Fruit fly (Drosophila melanogaster) whole organism, embryonic: Measurements from ENCODE around the gene CG34434.

Source experiments
- BEAF-32 ChIP-seq: fragments of 200-800 bp; sonication (Bioruptor generic); optimal IDR thresholded peaks from 3 replicates; lab custom pipeline; 2017; ENCODE audit warnings: missing biosample characterization, missing genetic modification characterization, mild to moderate bottlenecking, moderate library complexity, missing genetic modification reagents
- CG10267 ChIP-seq: fragments of 200-800 bp; sonication (Bioruptor generic); optimal IDR thresholded peaks from 2 replicates; lab custom pipeline; 2018; ENCODE audit warnings: missing biosample characterization, mild to moderate bottlenecking, missing genetic modification characterization, moderate library complexity
- CG11093 ChIP-seq: fragments of 200-800 bp; sonication (Bioruptor generic); IDR thresholded peaks from 3 replicates; pipeline ENCODE4 v1.3.6; 2022; ENCODE audit warnings: missing biosample characterization, missing genetic modification characterization
- CG12744 ChIP-seq: fragments of 200-800 bp; sonication (Bioruptor generic); optimal IDR thresholded peaks from 2 replicates; lab custom pipeline; 2016; ENCODE audit warnings: missing biosample characterization, missing genetic modification characterization
- CG13424 ChIP-seq: fragments of 200-800 bp; sonication (Bioruptor generic); optimal IDR thresholded peaks from 2 replicates; lab custom pipeline; 2019; ENCODE audit warnings: missing biosample characterization, mild to moderate bottlenecking, missing genetic modification characterization, moderate library complexity
- CG1529 ChIP-seq: fragments of 200-800 bp; sonication (Bioruptor generic); optimal IDR thresholded peaks from 3 replicates; lab custom pipeline; 2018; ENCODE audit warnings: missing biosample characterization, missing genetic modification characterization
- CG1603 ChIP-seq: fragments of 200-800 bp; sonication (Bioruptor generic); optimal IDR thresholded peaks from 2 replicates; lab custom pipeline; 2019; ENCODE audit warnings: missing biosample characterization, mild to moderate bottlenecking, missing genetic modification characterization, moderate library complexity
- CG17829 ChIP-seq: fragments of 200-800 bp; optimal IDR thresholded peaks from 2 replicates; lab custom pipeline; 2019; ENCODE audit warnings: missing biosample characterization, mild to moderate bottlenecking, missing genetic modification characterization, moderate library complexity
- CG18262 ChIP-seq: fragments of 200-800 bp; optimal IDR thresholded peaks from 3 replicates; lab custom pipeline; 2019; ENCODE audit warnings: missing biosample characterization, mild to moderate bottlenecking, missing genetic modification characterization, moderate library complexity
- CG2678 ChIP-seq: fragments of 200-800 bp; sonication (Bioruptor generic); optimal IDR thresholded peaks from 3 replicates; lab custom pipeline; 2019; ENCODE audit warnings: missing biosample characterization, mild to moderate bottlenecking, missing genetic modification characterization, moderate library complexity
- CG30403 ChIP-seq: fragments of 200-800 bp; sonication (Bioruptor generic); optimal IDR thresholded peaks from 3 replicates; lab custom pipeline; 2016; ENCODE audit warnings: missing biosample characterization, missing genetic modification characterization
- CG3407 ChIP-seq: fragments of 200-800 bp; sonication (Bioruptor generic); optimal IDR thresholded peaks from 2 replicates; lab custom pipeline; 2018; ENCODE audit warnings: missing biosample characterization, mild to moderate bottlenecking, missing genetic modification characterization
- CG4360 ChIP-seq: fragments of 200-800 bp; sonication (Bioruptor generic); IDR thresholded peaks from 2 replicates; pipeline ENCODE4 v1.3.6; 2022; ENCODE audit warnings: missing biosample characterization, missing genetic modification characterization
- CG6254 ChIP-seq: fragments of 200-800 bp; sonication (Bioruptor generic); optimal IDR thresholded peaks from 3 replicates; lab custom pipeline; 2017; ENCODE audit warnings: mild to moderate bottlenecking, missing biosample characterization, missing genetic modification reagents, missing genetic modification characterization
- CG7271 ChIP-seq: fragments of 200-800 bp; sonication (Bioruptor generic); optimal IDR thresholded peaks from 2 replicates; lab custom pipeline; 2018; ENCODE audit warnings: missing biosample characterization, mild to moderate bottlenecking, missing genetic modification characterization, moderate library complexity
- CG7928 ChIP-seq: fragments of 200-800 bp; sonication (Bioruptor generic); optimal IDR thresholded peaks from 2 replicates; lab custom pipeline; 2017; ENCODE audit warnings: missing biosample characterization, mild to moderate bottlenecking, missing genetic modification characterization
- CG8089 ChIP-seq: fragments of 200-800 bp; sonication (Bioruptor generic); optimal IDR thresholded peaks from 3 replicates; lab custom pipeline; 2016; ENCODE audit warnings: missing biosample characterization, missing genetic modification characterization
- CG8388 ChIP-seq: fragments of 200-800 bp; sonication (Bioruptor generic); optimal IDR thresholded peaks from 2 replicates; lab custom pipeline; 2019; ENCODE audit warnings: missing biosample characterization, mild to moderate bottlenecking, missing genetic modification characterization, moderate library complexity
- CG9437 ChIP-seq: fragments of 200-800 bp; sonication (Bioruptor generic); optimal IDR thresholded peaks from 2 replicates; lab custom pipeline; 2018; ENCODE audit warnings: missing biosample characterization, mild to moderate bottlenecking, missing genetic modification characterization
- CG9932 ChIP-seq: fragments of 200-800 bp; sonication (Bioruptor generic); IDR thresholded peaks from 2 replicates; pipeline ENCODE4 v1.3.6; 2022; ENCODE audit warnings: missing biosample characterization, missing genetic modification characterization
- CkIIα-i1 ChIP-seq: fragments of 200-800 bp; sonication (Bioruptor generic); IDR thresholded peaks from 2 replicates; pipeline ENCODE4 v1.3.6; 2022; ENCODE audit warnings: missing biosample characterization, missing genetic modification characterization
- CrebB ChIP-seq: fragments of 200-800 bp; sonication (Bioruptor generic); optimal IDR thresholded peaks from 3 replicates; lab custom pipeline; 2018; ENCODE audit warnings: missing biosample characterization, mild to moderate bottlenecking, missing genetic modification characterization
- Dll ChIP-seq: fragments of 200-800 bp; sonication (Bioruptor generic); IDR thresholded peaks from 4 replicates; pipeline ENCODE4 v1.3.6; 2022; ENCODE audit warnings: missing biosample characterization, missing genetic modification characterization; ENCODE audit not compliant: partially characterized antibody
- Eip74EF ChIP-seq, 2 experiments: fragments of 200-800 bp in 1 of 2; fragments of >200 bp in 1 of 2; sonication (Bioruptor generic) in 1 of 2; optimal IDR thresholded peaks; 2 replicates each; lab custom pipeline; 2017 to 2019; ENCODE audit warnings: missing biosample characterization in 2 of 2, missing genetic modification characterization in 2 of 2, mild to moderate bottlenecking in 1 of 2, moderate library complexity in 1 of 2
- H15 ChIP-seq: fragments of 200-800 bp; sonication (Bioruptor generic); IDR thresholded peaks from 3 replicates; pipeline ENCODE4 v1.3.6; 2022; ENCODE audit warnings: missing biosample characterization, missing genetic modification characterization
- HLH3B ChIP-seq: fragments of 200-800 bp; sonication (Bioruptor generic); IDR thresholded peaks from 2 replicates; pipeline ENCODE4 v1.3.6; 2022; ENCODE audit warnings: missing biosample characterization, missing genetic modification characterization
- Hand ChIP-seq: fragments of 200-800 bp; sonication (Bioruptor generic); optimal IDR thresholded peaks from 2 replicates; lab custom pipeline; 2017; ENCODE audit warnings: mild to moderate bottlenecking, missing biosample characterization, missing genetic modification reagents, missing genetic modification characterization
- Hmx ChIP-seq: fragments of 200-800 bp; sonication (Bioruptor generic); optimal IDR thresholded peaks from 2 replicates; lab custom pipeline; 2016; ENCODE audit warnings: missing biosample characterization, missing genetic modification characterization
- Lhr ChIP-seq: fragments of 200-800 bp; sonication (Bioruptor generic); optimal IDR thresholded peaks from 3 replicates; lab custom pipeline; 2017; ENCODE audit warnings: mild to moderate bottlenecking, missing biosample characterization, missing genetic modification reagents, missing genetic modification characterization
- MESR4 ChIP-seq: fragments of 200-800 bp; sonication (Bioruptor generic); optimal IDR thresholded peaks from 2 replicates; lab custom pipeline; 2018; ENCODE audit warnings: missing biosample characterization, mild to moderate bottlenecking, missing genetic modification characterization, moderate library complexity
- Med ChIP-seq: fragments of 200-800 bp; sonication (Bioruptor generic); peaks from one replicate; lab custom pipeline; 2016; ENCODE audit warnings: missing biosample characterization, missing genetic modification characterization, mild to moderate bottlenecking, inconsistent platforms, moderate library complexity
- NFAT ChIP-seq: fragments of 200-800 bp; sonication (Bioruptor generic); IDR thresholded peaks from 2 replicates; pipeline ENCODE4 v1.3.6; 2022; ENCODE audit warnings: missing biosample characterization, missing genetic modification characterization
- TFAM ChIP-seq: fragments of 200-800 bp; sonication (Bioruptor generic); optimal IDR thresholded peaks from 2 replicates; lab custom pipeline; 2017; ENCODE audit warnings: missing biosample characterization, missing genetic modification characterization, inconsistent platforms
- Trl ChIP-seq, 3 experiments: fragments of >200 bp in 2 of 3; fragments of 200-800 bp in 1 of 3; sonication (Bioruptor generic) in 1 of 3; optimal IDR thresholded peaks; 2 replicates in 1 of 3; 3 replicates in 2 of 3; lab custom pipeline; 2016 to 2017; ENCODE audit warnings: missing biosample characterization in 1 of 3, missing genetic modification characterization in 1 of 3
- Xrp1 ChIP-seq: fragments of 200-800 bp; sonication (Bioruptor generic); IDR thresholded peaks from 2 replicates; pipeline ENCODE4 v1.3.6; 2022; ENCODE audit warnings: missing biosample characterization, missing genetic modification characterization
- ara ChIP-seq: fragments of 200-800 bp; sonication (Bioruptor generic); IDR thresholded peaks from 2 replicates; pipeline ENCODE4 v1.3.6; 2022; ENCODE audit warnings: missing biosample characterization, missing genetic modification characterization
- caup ChIP-seq: fragments of 200-800 bp; sonication (Bioruptor generic); optimal IDR thresholded peaks from 3 replicates; lab custom pipeline; 2017; ENCODE audit warnings: missing biosample characterization, mild to moderate bottlenecking, missing genetic modification characterization, moderate library complexity; ENCODE audit not compliant: severe bottlenecking
- dmrt11E ChIP-seq: fragments of 200-800 bp; sonication (Bioruptor generic); optimal IDR thresholded peaks from 3 replicates; lab custom pipeline; 2018; ENCODE audit warnings: missing biosample characterization, mild to moderate bottlenecking, missing genetic modification characterization, moderate library complexity
- dysf ChIP-seq: fragments of 200-800 bp; sonication (Bioruptor generic); IDR thresholded peaks from 3 replicates; pipeline ENCODE4 v1.3.6; 2022; ENCODE audit warnings: missing biosample characterization, missing genetic modification characterization
- fd64A ChIP-seq: fragments of 200-800 bp; sonication (Bioruptor generic); optimal IDR thresholded peaks from 3 replicates; lab custom pipeline; 2018; ENCODE audit warnings: missing biosample characterization, mild to moderate bottlenecking, missing genetic modification characterization
- grau ChIP-seq: fragments of 200-800 bp; optimal IDR thresholded peaks from 3 replicates; lab custom pipeline; 2019; ENCODE audit warnings: missing biosample characterization, mild to moderate bottlenecking, missing genetic modification characterization, moderate library complexity
- ken ChIP-seq: fragments of 200-800 bp; sonication (Bioruptor generic); IDR thresholded peaks from 3 replicates; pipeline ENCODE4 v1.3.6; 2022; ENCODE audit warnings: missing biosample characterization, missing genetic modification characterization
- lab ChIP-seq: fragments of 200-800 bp; sonication (Bioruptor generic); optimal IDR thresholded peaks from 3 replicates; lab custom pipeline; 2017; ENCODE audit warnings: missing biosample characterization, missing genetic modification characterization, mild to moderate bottlenecking, moderate library complexity, missing genetic modification reagents
- phol ChIP-seq: fragments of 200-800 bp; sonication (Bioruptor generic); optimal IDR thresholded peaks from 3 replicates; lab custom pipeline; 2018; ENCODE audit warnings: missing biosample characterization, mild to moderate bottlenecking, missing genetic modification characterization, moderate library complexity
- repo ChIP-seq: fragments of 200-800 bp; sonication (Bioruptor generic); optimal IDR thresholded peaks from 2 replicates; lab custom pipeline; 2016; ENCODE audit warnings: missing biosample characterization, missing genetic modification characterization
- sens ChIP-seq: fragments of 200-800 bp; sonication (Bioruptor generic); peaks from one replicate; lab custom pipeline; 2016; ENCODE audit warnings: missing biosample characterization, missing genetic modification characterization
- stc ChIP-seq: fragments of 200-800 bp; sonication (Bioruptor generic); IDR thresholded peaks from 2 replicates; pipeline ENCODE4 v1.3.6; 2022; ENCODE audit warnings: missing biosample characterization, missing genetic modification characterization
- ttk ChIP-seq: fragments of 200-800 bp; sonication (Bioruptor generic); IDR thresholded peaks from 2 replicates; pipeline ENCODE4 v2.1.2; 2022; ENCODE audit warnings: missing biosample characterization, missing genetic modification characterization
- vvl ChIP-seq: fragments of 200-800 bp; sonication (Bioruptor generic); IDR thresholded peaks from 2 replicates; pipeline ENCODE4 v1.3.6; 2022; ENCODE audit warnings: missing biosample characterization, missing genetic modification characterization
- zfh2 ChIP-seq: fragments of 200-800 bp; sonication (Bioruptor generic); optimal IDR thresholded peaks from 2 replicates; lab custom pipeline; 2016; ENCODE audit warnings: missing biosample characterization, missing genetic modification characterization

CG34434 gene

DNA sequence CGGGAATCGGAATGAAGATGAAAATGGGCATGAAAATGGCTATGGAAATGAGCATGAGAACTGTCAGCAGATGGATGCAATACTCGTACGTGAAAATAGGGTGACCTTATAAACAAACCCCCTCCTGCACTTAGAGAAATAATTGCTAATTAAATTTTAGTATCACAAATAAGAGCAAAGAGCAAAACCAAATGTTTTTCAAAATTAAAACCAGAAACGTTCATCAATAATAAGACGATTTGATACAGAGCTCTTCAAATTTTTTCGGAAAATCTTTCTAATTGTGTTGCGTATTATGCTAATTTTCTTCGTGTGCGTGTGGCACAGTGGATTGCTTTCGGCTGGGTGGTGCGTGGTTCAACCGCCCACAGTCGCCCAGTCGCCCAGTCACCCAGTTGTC lies 30.1 kb upstream of the CG34434 start (continued):
- TF ChIP-seq CG2678 (tag; lab: Kevin White, UChicago) (peak; percentile 46), phol (peak; percentile 51), grau (tag; lab: Kevin White, UChicago) (peak; percentile 17), CG3407 (no peak), fd64A (GFP tag; lab: Kevin White, UChicago) (no peak), CG8089 (GFP tag; lab: Kevin White, UChicago) (peak; percentile 5), CG6254 (GFP tag; lab: Kevin White, UChicago) (no peak), CG18262 (tag; lab: Kevin White, UChicago) (peak; percentile 31), stc (GFP tag; lab: Robert Waterston, UW) (no peak), CG17829 (no peak), CG11093 (no peak), Hmx (GFP tag; lab: Kevin White, UChicago) (no peak), CG30403 (GFP tag; lab: Kevin White, UChicago) (no peak), CG12744 (GFP tag; lab: Kevin White, UChicago) (no peak), CG4360 (no peak), CG13424 (peak; percentile 23), CG1603 (tag; lab: Kevin White, UChicago) (peak; percentile 6), Med (peak; percentile 54), caup (GFP tag; lab: Kevin White, UChicago) (no peak), CkIIα-i1 (GFP tag; lab: Robert Waterston, UW) (no peak), ttk (GFP tag; lab: Robert Waterston, UW) (no peak), Hand (no peak), Dll (GFP tag; lab: Robert Waterston, UW) (no peak), dmrt11E (tag; lab: Kevin White, UChicago) (peak; percentile 49), MESR4 (GFP tag; lab: Kevin White, UChicago) (no peak), ken (no peak), CG7271 (tag; lab: Kevin White, UChicago) (no peak), H15 (GFP tag; lab: Robert Waterston, UW) (no peak), lab (GFP tag; lab: Kevin White, UChicago) (peak; percentile 30), CG1529 (GFP tag; lab: Kevin White, UChicago) (no peak), BEAF-32 (GFP tag; lab: Kevin White, UChicago) (no peak), dysf (GFP tag; lab: Robert Waterston, UW) (no peak), repo (GFP tag; lab: Kevin White, UChicago) (no peak), HLH3B (GFP tag; lab: Robert Waterston, UW) (0 out of 2 replicates have a peak, but pooled peaks have one; percentile 7), Eip74EF (GFP tag; optimal IDR thresholded peaks at IDR 0.05; lab: Kevin White, UChicago) (no peak), CrebB (tag; lab: Kevin White, UChicago) (no peak), TFAM (GFP tag; lab: Kevin White, UChicago) (no peak), NFAT (no peak), vvl (GFP tag; lab: Robert Waterston, UW) (peak; percentile 10; the same call in 1 of the 2 replicates), Lhr (GFP tag; lab: Kevin White, UChicago) (no peak), ara (GFP tag; lab: Robert Waterston, UW) (no peak), Trl (optimal IDR thresholded peaks at IDR 0.05; lab: Kevin White, UChicago) (no peak), Trl (GFP tag; optimal IDR thresholded peaks at IDR 0.05; lab: Kevin White, UChicago) (no peak), Xrp1 (peak; percentile 22; the same call in 1 of the 2 replicates), CG10267 (peak; percentile 30), CG8388 (GFP tag; lab: Kevin White, UChicago) (peak; percentile 16), CG9437 (GFP tag; lab: Kevin White, UChicago) (no peak), CG9932 (GFP tag; lab: Robert Waterston, UW) (no peak), zfh2 (GFP tag; lab: Kevin White, UChicago) (no peak), CG7928 (GFP tag; lab: Kevin White, UChicago) (no peak), sens (GFP tag; lab: Kevin White, UChicago) (peak; percentile 93)
